Worm (Caenorhabditis elegans) whole organism, dauer: Measurements from ENCODE around the gene K08F9.4.

Experiments
- unc-62 ChIP-seq: sonication (generic microtip); optimal IDR thresholded peaks from 2 replicates; lab custom pipeline; 2017; ENCODE audit warnings: missing biosample characterization, missing genetic modification reagents, missing genetic modification characterization

K08F9.4 gene

DNA sequence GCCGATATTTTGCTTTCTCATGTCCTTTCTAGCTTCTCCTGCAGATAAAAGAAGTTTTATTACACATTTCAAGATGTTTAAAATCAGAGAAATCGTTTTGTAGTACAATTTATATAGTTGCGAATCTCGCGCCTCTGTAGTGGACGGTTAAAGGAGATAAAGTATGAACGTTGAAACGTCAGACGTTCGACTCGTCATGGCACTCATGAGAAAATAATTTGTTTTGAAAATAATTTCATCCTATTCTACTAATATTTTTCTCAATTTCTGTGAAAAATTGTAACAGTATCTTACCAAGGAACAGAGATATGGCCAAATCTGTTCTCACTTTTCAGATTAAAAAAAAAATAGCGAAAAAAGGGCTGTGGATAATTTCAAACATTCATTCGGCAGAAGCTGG is 4.0 kb downstream of the K08F9.4 start, which contains the start of gene T09F5.20:
Gene T09F5.20, minus strand, starts transcription at position 101 of the 400 bp plus-strand sequence.
- TF ChIP-seq unc-62 (GFP tag; lab: Kevin White, UChicago), result no peak

DNA sequence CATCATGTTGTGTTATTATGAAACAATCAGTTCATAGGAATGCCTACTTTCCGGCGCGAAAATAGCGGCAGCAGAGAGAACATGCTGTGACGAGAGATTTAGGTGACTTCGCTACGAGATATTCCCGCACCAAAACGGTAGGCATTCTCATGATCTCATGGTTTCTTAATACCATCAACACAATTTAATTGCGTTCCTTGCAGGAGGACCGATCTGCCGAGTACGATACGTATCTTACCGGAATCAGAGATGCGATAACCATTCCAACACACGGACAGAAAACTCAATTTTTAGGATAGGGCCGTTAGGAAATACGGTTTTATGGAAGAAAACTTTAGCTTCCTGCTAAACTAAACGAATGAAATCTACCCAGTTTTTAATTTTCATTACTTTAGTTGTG is 5.0 kb downstream of the K08F9.4 start, which contains the start of gene T09F5.1:
Gene T09F5.1, plus strand, starts transcription at position 301 of the 400 bp plus-strand sequence.
- TF ChIP-seq unc-62 (GFP tag; lab: Kevin White, UChicago), result no peak

ce11 chrV:15150176-15150575 is 6.4 kb downstream of the K08F9.4 start:
- no peak for TF ChIP-seq unc-62 (GFP tag; lab: Kevin White, UChicago)

ce11 chrV:15150661-15151060 is 6.8 kb downstream of the K08F9.4 start, which contains the start of gene T09F5.2:
TSS of gene T09F5.2 (plus strand) at chrV:15150961.
- no peak for TF ChIP-seq unc-62 (GFP tag; lab: Kevin White, UChicago)

DNA sequence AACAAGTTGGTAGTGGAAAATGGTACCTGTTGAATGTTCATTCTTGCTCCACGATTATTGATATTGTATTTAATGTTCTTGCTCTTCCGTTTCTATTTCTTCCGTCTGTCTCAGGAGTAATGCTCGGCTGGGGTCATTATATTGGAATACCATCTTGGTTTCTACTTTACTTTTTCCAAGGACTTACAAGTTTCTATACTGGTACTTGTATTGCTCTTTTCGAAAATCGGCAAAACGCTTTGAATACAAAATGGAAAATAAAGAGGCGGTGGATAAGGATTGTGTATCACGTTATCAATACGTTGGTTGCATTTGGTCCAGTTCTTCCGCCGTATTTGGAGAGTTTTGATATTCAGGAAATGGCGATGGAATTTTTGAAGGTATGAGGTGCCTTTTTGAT is 8.2 kb downstream of the K08F9.4 start:
- no peak for TF ChIP-seq unc-62 (GFP tag; lab: Kevin White, UChicago)

DNA sequence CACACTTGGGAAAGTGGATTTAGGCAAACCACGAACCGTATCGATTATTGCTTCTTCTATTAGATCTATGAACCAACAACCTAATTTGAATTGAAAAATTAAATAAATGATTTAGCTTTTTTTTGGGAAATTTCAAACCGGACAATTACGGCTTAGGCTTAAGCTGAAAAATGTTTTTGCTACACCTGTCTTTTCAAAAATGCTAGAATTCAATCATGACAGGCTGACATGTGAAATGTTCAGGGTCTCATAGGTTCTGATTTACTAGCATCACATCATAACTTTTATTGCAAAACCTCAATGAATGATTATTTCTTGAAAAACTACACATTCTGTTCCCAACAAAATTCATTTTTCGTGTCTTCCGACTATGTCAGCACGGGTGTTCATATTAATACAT is 9.5 kb downstream of the K08F9.4 start, which contains the start of gene srh-55:
Gene srh-55, plus strand, starts transcription at position 301 of the 400 bp plus-strand sequence.
- no peak for TF ChIP-seq unc-62 (GFP tag; lab: Kevin White, UChicago)

ce11 chrV:15156504-15156903 is 12.7 kb downstream of the K08F9.4 start:
- no peak for TF ChIP-seq unc-62 (GFP tag; lab: Kevin White, UChicago)

DNA sequence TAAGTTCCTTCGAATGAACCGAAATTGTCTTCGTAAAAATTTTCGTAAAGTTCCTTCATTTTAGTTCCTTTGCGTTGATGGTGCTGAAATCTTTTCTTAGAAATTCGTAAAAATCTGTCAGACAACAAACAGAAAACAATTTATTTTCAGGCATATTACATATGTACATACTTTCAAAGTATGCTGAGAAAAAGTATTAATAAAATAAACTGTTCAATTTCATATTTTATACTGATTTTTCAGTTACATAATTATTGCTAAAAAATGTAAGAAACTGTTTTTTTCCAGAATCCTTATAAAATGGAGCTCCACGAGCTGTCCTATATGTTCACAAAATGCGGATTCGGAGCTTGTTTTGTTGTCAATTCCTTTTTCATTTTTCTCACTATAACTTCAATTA is 14.9 kb downstream of the K08F9.4 start, which contains the start of gene str-45:
Gene str-45, plus strand, starts transcription at position 301 of the 400 bp plus-strand sequence.
- TF ChIP-seq unc-62 (GFP tag; lab: Kevin White, UChicago), result no peak

ce11 chrV:15162697-15163096 is 18.9 kb downstream of the K08F9.4 start, which contains the start of gene srz-11:
TSS of gene srz-11 (plus strand) at chrV:15163082.
- TF ChIP-seq unc-62 (GFP tag; lab: Kevin White, UChicago), result no peak

- no peak for TF ChIP-seq unc-62 (GFP tag; lab: Kevin White, UChicago)
Observed at ce11 chrV:15175459-15175858, 31.6 kb downstream of the K08F9.4 start, which contains the start of gene clec-47. TSS of gene clec-47 (plus strand) at chrV:15175759.

DNA sequence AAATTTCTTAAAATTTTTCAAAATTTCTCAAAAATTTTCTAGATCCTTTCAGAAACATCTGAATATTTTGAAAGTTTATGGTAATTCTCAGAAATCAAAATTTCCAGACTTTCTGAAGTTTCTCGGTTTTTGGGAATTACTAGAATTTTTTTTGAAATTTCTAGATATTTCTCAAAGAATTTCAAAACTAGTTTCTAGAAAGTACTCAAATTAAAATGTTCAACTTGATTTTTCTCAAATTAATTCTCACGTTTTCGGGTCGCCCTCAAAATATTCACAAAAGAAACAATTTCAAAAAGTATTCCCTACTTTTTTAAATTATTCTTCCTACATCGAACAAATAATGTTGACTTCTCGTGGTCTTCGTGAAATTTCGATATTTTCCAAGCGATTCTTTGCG is 35.9 kb downstream of the K08F9.4 start, which contains the start of gene T09F5.10:
Gene T09F5.10, plus strand, starts transcription at position 301 of the 400 bp plus-strand sequence.
- no peak for TF ChIP-seq unc-62 (GFP tag; lab: Kevin White, UChicago)

- no peak for TF ChIP-seq unc-62 (GFP tag; lab: Kevin White, UChicago)
Observed at ce11 chrV:15181899-15182298, 38.1 kb downstream of the K08F9.4 start.

ce11 chrV:15182407-15182806 is 38.6 kb downstream of the K08F9.4 start, which contains the start of gene fbxa-84:
TSS of gene fbxa-84 (plus strand) at chrV:15182440.
- no peak for TF ChIP-seq unc-62 (GFP tag; lab: Kevin White, UChicago)

DNA sequence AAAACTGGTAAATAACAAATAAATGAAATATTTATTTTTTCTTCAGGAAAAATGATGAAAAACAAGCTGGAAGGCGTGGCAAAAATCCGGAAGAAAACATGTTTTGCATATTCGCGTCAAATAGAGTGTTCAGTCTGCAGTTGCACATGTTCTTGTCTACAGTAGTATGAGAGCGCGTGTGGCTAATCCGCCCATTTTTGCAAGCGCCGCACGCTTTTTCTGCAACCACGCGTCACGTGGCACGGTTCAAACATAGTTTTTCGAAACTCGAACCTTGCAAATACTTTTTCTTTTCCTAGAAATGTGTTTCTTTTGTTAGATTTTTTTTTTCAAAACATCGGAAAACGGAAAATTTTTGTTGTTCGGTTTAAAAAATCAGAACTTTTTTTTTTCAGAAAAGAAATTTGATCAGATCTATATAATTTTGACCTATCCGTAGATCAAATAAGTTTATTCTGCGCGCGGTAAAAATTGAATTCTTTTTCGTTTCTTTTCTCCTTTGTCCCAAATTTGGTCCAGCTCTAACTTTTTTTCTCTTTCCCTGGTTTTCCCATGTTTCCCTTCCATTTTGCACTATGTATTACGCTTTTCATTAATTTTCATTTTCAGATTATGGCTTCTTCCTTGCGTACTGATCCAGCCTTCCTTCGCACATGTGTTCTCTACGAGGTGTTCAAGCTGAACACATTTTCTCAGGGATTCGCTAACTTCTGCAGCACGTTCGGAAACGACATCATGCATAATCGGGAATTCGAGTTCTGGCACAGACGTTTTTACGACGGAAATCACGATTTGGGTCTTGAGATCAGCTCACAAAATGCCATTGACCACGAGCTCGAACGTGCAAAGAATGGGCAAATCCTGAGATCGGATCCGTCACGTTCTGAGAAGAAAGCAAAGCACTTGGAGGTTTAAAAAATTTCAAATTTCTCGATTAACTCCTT is 40.5 kb downstream of the K08F9.4 start, which contains the start of gene Y75B12B.1:
Gene Y75B12B.1, plus strand, starts transcription at position 603 of the 944 bp plus-strand sequence.
- TF ChIP-seq unc-62 (GFP tag; lab: Kevin White, UChicago), result no peak

DNA sequence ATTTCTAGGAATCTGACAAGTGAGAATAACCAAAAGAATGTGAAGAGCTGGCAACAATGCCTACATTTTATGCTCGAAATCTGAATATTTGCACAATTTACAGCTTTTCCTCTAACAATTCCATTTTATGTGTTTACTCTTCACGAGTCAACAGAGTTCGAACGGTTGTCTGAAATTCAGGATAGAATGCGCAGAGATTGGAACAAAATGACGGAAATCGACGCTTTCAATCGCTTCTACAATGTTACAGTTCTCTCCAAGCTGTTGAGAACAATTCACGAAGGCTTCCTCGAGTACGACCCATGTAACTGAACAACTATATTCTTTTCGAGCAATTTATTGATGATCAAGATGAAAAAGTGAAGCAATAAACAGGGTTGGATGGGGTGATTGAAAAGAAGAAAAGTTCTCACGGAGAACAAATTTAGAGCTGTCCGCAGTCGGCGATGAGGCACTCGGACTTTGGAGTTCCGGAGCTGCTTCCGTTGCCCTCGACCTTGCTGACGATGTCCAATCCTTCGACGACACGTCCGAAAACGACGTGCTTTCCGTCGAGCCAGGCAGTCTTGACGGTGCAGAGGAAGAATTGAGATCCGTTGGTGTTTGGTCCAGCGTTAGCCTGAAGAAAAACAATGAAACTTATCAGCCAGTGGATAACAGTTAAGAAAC is 42.6 kb downstream of the K08F9.4 start, which contains the start of gene Y75B12B.3:
Gene Y75B12B.3, minus strand, starts transcription at position 21 of the 669 bp plus-strand sequence.
- no peak for TF ChIP-seq unc-62 (GFP tag; lab: Kevin White, UChicago)
